Fruit fly (Drosophila melanogaster) Kc167 (cell line): Measurements from ENCODE around the gene retinin.

Source experiments
- Myc ChIP-seq: fragments of >200 bp; optimal IDR thresholded peaks from 2 replicates; lab custom pipeline; 2017; ENCODE audit warnings: missing external identifiers
- Sin3A ChIP-seq: fragments of >200 bp; optimal IDR thresholded peaks from 2 replicates; lab custom pipeline; 2018; ENCODE audit warnings: missing external identifiers
- insv ChIP-seq: fragments of >200 bp; optimal IDR thresholded peaks from 3 replicates; lab custom pipeline; 2018; ENCODE audit warnings: missing external identifiers
- psq ChIP-seq: fragments of >200 bp; optimal IDR thresholded peaks from 2 replicates; lab custom pipeline; 2017; ENCODE audit warnings: missing external identifiers
- ttk ChIP-seq: sonication (Bioruptor generic); optimal IDR thresholded peaks from 2 replicates; lab custom pipeline; 2017; ENCODE audit warnings: missing external identifiers

dm6 chr3L:16323372-16323771, 8.4 kb upstream of the retinin start, which contains the start of gene CG13059:
- TF ChIP-seq insv (lab: Kevin White, UChicago) = no peak
- TF ChIP-seq psq (lab: Kevin White, UChicago) = no peak
- TF ChIP-seq ttk (lab: Kevin White, UChicago) = no peak
- no peak for TF ChIP-seq Sin3A
- no peak for TF ChIP-seq Myc (lab: Kevin White, UChicago)
